Comparison of ENCODE assay signal across 5 fruit fly cellular contexts in the genomic region with DNA sequence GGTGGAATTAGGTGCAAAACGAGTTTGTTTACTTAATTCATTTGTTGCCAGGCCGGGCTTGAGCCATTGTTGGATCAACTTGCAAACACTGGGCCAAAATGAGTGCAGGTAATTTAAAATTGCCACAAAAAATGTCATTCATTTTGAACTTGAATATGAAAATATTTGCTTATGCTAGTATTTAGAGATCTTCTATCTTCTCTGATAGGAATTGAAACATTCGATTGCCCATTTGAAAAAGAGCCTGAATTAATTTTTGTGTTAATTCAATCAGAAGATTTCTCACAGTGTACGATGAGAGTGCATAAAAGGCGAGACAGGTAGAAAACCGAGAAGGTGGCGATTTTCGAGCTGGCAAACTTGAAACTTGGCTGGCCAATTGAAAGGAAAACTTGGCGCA.
TF ChIP-seq lines count a peak whose summit lies in the region.

No protein-coding gene starts in this region.

TF ChIP-seq in whole organism, adult, 20 proteins besides CTCF, POLR2A, EP300 and RAD21 (continued from another document):
- TF ChIP-seq CG7045 (GFP tag; optimal IDR thresholded peaks at IDR 0.05; lab: Kevin White, UChicago) = peak; percentile 32
- no peak for TF ChIP-seq CG12768 (GFP tag; optimal IDR thresholded peaks at IDR 0.05; lab: Kevin White, UChicago)
- peak; percentile 54 for TF ChIP-seq bab1 (GFP tag; optimal IDR thresholded peaks at IDR 0.05; lab: Kevin White, UChicago)

TF ChIP-seq in whole organism, embryonic, 481 proteins besides CTCF, POLR2A, EP300 and RAD21 (continued from another document and continues in another):
- no peak for TF ChIP-seq Hr78 (GFP tag; optimal IDR thresholded peaks at IDR 0.05; lab: Kevin White, UChicago)
- no peak for TF ChIP-seq CG1602 (GFP tag; optimal IDR thresholded peaks at IDR 0.05; lab: Kevin White, UChicago)
- 0 out of 2 replicates have a peak, but pooled peaks have one; percentile 13 for TF ChIP-seq sob (GFP tag; IDR thresholded peaks at IDR 0.05; lab: Robert Waterston, UW)
- no peak for TF ChIP-seq eve (GFP tag; optimal IDR thresholded peaks at IDR 0.05; lab: Kevin White, UChicago)
- no peak for TF ChIP-seq CG7556 (GFP tag; optimal IDR thresholded peaks at IDR 0.05; lab: Kevin White, UChicago)
- peak; percentile 55 for TF ChIP-seq zf30C (GFP tag; optimal IDR thresholded peaks at IDR 0.05; lab: Kevin White, UChicago)
- peak; percentile 10 for TF ChIP-seq Camta (GFP tag; optimal IDR thresholded peaks at IDR 0.05; lab: Kevin White, UChicago)
- no peak for TF ChIP-seq CG14050 (GFP tag; IDR thresholded peaks at IDR 0.05; lab: Robert Waterston, UW)
- no peak for TF ChIP-seq shn (GFP tag; optimal IDR thresholded peaks at IDR 0.05; lab: Kevin White, UChicago)
- 0 out of 2 replicates have a peak, but pooled peaks have one; percentile 22 for TF ChIP-seq HLH3B (GFP tag; IDR thresholded peaks at IDR 0.05; lab: Robert Waterston, UW)
- no peak for TF ChIP-seq CG13287 (GFP tag; IDR thresholded peaks at IDR 0.05; lab: Robert Waterston, UW; ENCODE audit: partially characterized antibody)
- TF ChIP-seq az2 (GFP tag; optimal IDR thresholded peaks at IDR 0.05; lab: Kevin White, UChicago) = peak; percentile 3
- TF ChIP-seq CG30403 (GFP tag; optimal IDR thresholded peaks at IDR 0.05; lab: Kevin White, UChicago) = peak; percentile 19
- no peak for TF ChIP-seq pros (GFP tag; optimal IDR thresholded peaks at IDR 0.05; lab: Kevin White, UChicago)
- TF ChIP-seq sens (GFP tag; lab: Kevin White, UChicago) = peak; percentile 66
- TF ChIP-seq Drgx (GFP tag; IDR thresholded peaks at IDR 0.05; lab: Robert Waterston, UW) = peak; percentile 82
- peak; percentile 25; the same call in 1 of the 2 replicates for TF ChIP-seq CG9932 (GFP tag; IDR thresholded peaks at IDR 0.05; lab: Robert Waterston, UW)
- TF ChIP-seq CG8478 (optimal IDR thresholded peaks at IDR 0.05; lab: Kevin White, UChicago) = no peak
- TF ChIP-seq cas (GFP tag; IDR thresholded peaks at IDR 0.05; lab: Robert Waterston, UW) = no peak
- no peak for TF ChIP-seq ftz-f1 (GFP tag; optimal IDR thresholded peaks at IDR 0.05; lab: Kevin White, UChicago)
- no peak for TF ChIP-seq CG10209 (GFP tag; optimal IDR thresholded peaks at IDR 0.05; lab: Kevin White, UChicago)
- TF ChIP-seq z (GFP tag; IDR thresholded peaks at IDR 0.05; lab: Robert Waterston, UW) = no peak
- peak; percentile 29 for TF ChIP-seq Oli (tag; optimal IDR thresholded peaks at IDR 0.05; lab: Kevin White, UChicago)
- TF ChIP-seq Abd-B (GFP tag; optimal IDR thresholded peaks at IDR 0.05; lab: Kevin White, UChicago) = no peak
- TF ChIP-seq CG9727 (GFP tag; optimal IDR thresholded peaks at IDR 0.05; lab: Kevin White, UChicago) = peak; percentile 22
- TF ChIP-seq CG6854 (GFP tag; optimal IDR thresholded peaks at IDR 0.05; lab: Kevin White, UChicago) = no peak
- 0 out of 2 replicates have a peak, but pooled peaks have one; percentile 10 for TF ChIP-seq CG6689 (GFP tag; IDR thresholded peaks at IDR 0.05; lab: Robert Waterston, UW)
- TF ChIP-seq CG8290 (GFP tag; optimal IDR thresholded peaks at IDR 0.05; lab: Kevin White, UChicago) = no peak
- TF ChIP-seq CG8290 (tag; optimal IDR thresholded peaks at IDR 0.05; lab: Kevin White, UChicago) = no peak
- no peak for TF ChIP-seq Awh (GFP tag; IDR thresholded peaks at IDR 0.05; lab: Robert Waterston, UW)
- TF ChIP-seq CG2712 (tag; optimal IDR thresholded peaks at IDR 0.05; lab: Kevin White, UChicago) = peak; percentile 6

TF ChIP-seq in whole organism, prepupa, 60 proteins besides CTCF, POLR2A, EP300 and RAD21 (continued from another document and continues in another):
- TF ChIP-seq cyc (GFP tag; optimal IDR thresholded peaks at IDR 0.05; lab: Kevin White, UChicago) (peak; percentile 58), Ets21C (GFP tag; optimal IDR thresholded peaks at IDR 0.05; lab: Kevin White, UChicago) (no peak), CG3919 (GFP tag; optimal IDR thresholded peaks at IDR 0.05; lab: Kevin White, UChicago) (peak; percentile 74), Hr39 (GFP tag; optimal IDR thresholded peaks at IDR 0.05; lab: Kevin White, UChicago) (peak; percentile 70), Hr4 (GFP tag; optimal IDR thresholded peaks at IDR 0.05; lab: Kevin White, UChicago) (peak; percentile 84), achi (GFP tag; optimal IDR thresholded peaks at IDR 0.05; lab: Kevin White, UChicago) (peak; percentile 78), fd85E (GFP tag; optimal IDR thresholded peaks at IDR 0.05; lab: Kevin White, UChicago) (no peak), CG4318 (GFP tag; optimal IDR thresholded peaks at IDR 0.05; lab: Kevin White, UChicago) (no peak), Smox (GFP tag; optimal IDR thresholded peaks at IDR 0.05; lab: Kevin White, UChicago) (peak; percentile 60), ss (GFP tag; optimal IDR thresholded peaks at IDR 0.05; lab: Kevin White, UChicago) (peak; percentile 0 to 52), Met (GFP tag; optimal IDR thresholded peaks at IDR 0.05; lab: Kevin White, UChicago) (peak; percentile 68), Hr38 (GFP tag; optimal IDR thresholded peaks at IDR 0.05; lab: Kevin White, UChicago) (no peak), CG1621 (tag; optimal IDR thresholded peaks at IDR 0.05; lab: Kevin White, UChicago) (peak; percentile 54), CG8119 (GFP tag; IDR thresholded peaks at IDR 0.05; lab: Robert Waterston, UW) (peak; percentile 83), Gug (GFP tag; IDR thresholded peaks at IDR 0.05; lab: Robert Waterston, UW) (peak; percentile 73), Eip93F (GFP tag; optimal IDR thresholded peaks at IDR 0.05; lab: Kevin White, UChicago) (no peak), CG16779 (tag; optimal IDR thresholded peaks at IDR 0.05; lab: Kevin White, UChicago) (no peak), net (GFP tag; optimal IDR thresholded peaks at IDR 0.05; lab: Kevin White, UChicago) (peak; percentile 72), lz (GFP tag; optimal IDR thresholded peaks at IDR 0.05; lab: Kevin White, UChicago) (peak; percentile 54), fd59A (GFP tag; optimal IDR thresholded peaks at IDR 0.05; lab: Kevin White, UChicago) (peak; percentile 14), CG6163 (GFP tag; IDR thresholded peaks at IDR 0.05; lab: Robert Waterston, UW) (peak; percentile 85), fkh (GFP tag; optimal IDR thresholded peaks at IDR 0.05; lab: Kevin White, UChicago) (no peak), CG10669 (GFP tag; optimal IDR thresholded peaks at IDR 0.05; lab: Kevin White, UChicago) (peak; percentile 58), eg (GFP tag; IDR thresholded peaks at IDR 0.05; lab: Robert Waterston, UW) (peak; percentile 85), CG15336 (GFP tag; IDR thresholded peaks at IDR 0.05; lab: Robert Waterston, UW) (peak; percentile 87), CG32006 (GFP tag; optimal IDR thresholded peaks at IDR 0.05; lab: Kevin White, UChicago) (peak; percentile 88), salr (GFP tag; optimal IDR thresholded peaks at IDR 0.05; lab: Kevin White, UChicago) (peak; percentile 24 to 72), OdsH (GFP tag; optimal IDR thresholded peaks at IDR 0.05; lab: Kevin White, UChicago) (peak; percentile 66), esn (GFP tag; optimal IDR thresholded peaks at IDR 0.05; lab: Kevin White, UChicago) (peak; percentile 70), topi (GFP tag; optimal IDR thresholded peaks at IDR 0.05; lab: Kevin White, UChicago) (peak; percentile 71), CG3032 (tag; optimal IDR thresholded peaks at IDR 0.05; lab: Kevin White, UChicago) (peak; percentile 60), CG11762 (GFP tag; optimal IDR thresholded peaks at IDR 0.05; lab: Kevin White, UChicago; ENCODE audit: insufficient read depth) (peak; percentile 36)

TF ChIP-seq in whole organism, pupa, 21 proteins besides CTCF, POLR2A, EP300 and RAD21 (continued from another document):
- TF ChIP-seq Snoo (tag; optimal IDR thresholded peaks at IDR 0.05; lab: Kevin White, UChicago) = peak; percentile 46

TF ChIP-seq in whole organism, wandering third instar larva, 38 proteins besides CTCF, POLR2A, EP300 and RAD21 (continued from another document):
- no peak for TF ChIP-seq Myc (optimal IDR thresholded peaks at IDR 0.05; lab: Kevin White, UChicago)
- no peak for TF ChIP-seq dl (GFP tag; optimal IDR thresholded peaks at IDR 0.05; lab: Kevin White, UChicago; ENCODE audit: insufficient read depth in 1 of 2, partially characterized antibody in 2 of 2)
- peak; percentile 59 for TF ChIP-seq ey (GFP tag; optimal IDR thresholded peaks at IDR 0.05; lab: Kevin White, UChicago)
